Worm (Caenorhabditis elegans) whole organism, L4 larva: ENCODE measurements around the gene pals-31.

Experiments
- Y75B8A.6 ChIP-seq: fragments of 200-800 bp; sonication (Bioruptor generic); IDR thresholded peaks from 2 replicates; pipeline ENCODE4 v1.3.6; 2022; ENCODE audit warnings: missing genetic modification reagents, missing genetic modification characterization, missing compliant biosample characterization
- daf-12 ChIP-seq: fragments of 150-350 bp; optimal IDR thresholded peaks from 2 replicates; lab custom pipeline; 2014; ENCODE audit warnings: missing biosample characterization, missing genetic modification reagents, missing genetic modification characterization
- mep-1 ChIP-seq: fragments of 150-350 bp; sonication (generic microtip); optimal IDR thresholded peaks from 3 replicates; lab custom pipeline; 2014; ENCODE audit warnings: missing biosample characterization, missing genetic modification characterization
- nhr-11 ChIP-seq: fragments of 150-350 bp; optimal IDR thresholded peaks from 2 replicates; lab custom pipeline; 2014; ENCODE audit warnings: missing biosample characterization, missing genetic modification characterization
- unc-62 ChIP-seq, 3 experiments: fragments of 150-350 bp in 1 of 3; sonication (generic microtip); optimal IDR thresholded peaks in 2 of 3; peaks in 1 of 3; 1 replicate in 1 of 3; 2 replicates in 2 of 3; lab custom pipeline; 2014 to 2017; ENCODE audit warnings: missing biosample characterization in 3 of 3, missing genetic modification characterization in 3 of 3, missing genetic modification reagents in 3 of 3, missing genotype in 1 of 3
- zag-1 ChIP-seq: fragments of 150-350 bp; optimal IDR thresholded peaks from 2 replicates; lab custom pipeline; 2014; ENCODE audit warnings: missing biosample characterization, missing genetic modification characterization
- zip-2 ChIP-seq: fragments of 150-350 bp; optimal IDR thresholded peaks from 2 replicates; lab custom pipeline; 2014; ENCODE audit warnings: missing biosample characterization, missing genetic modification characterization

DNA sequence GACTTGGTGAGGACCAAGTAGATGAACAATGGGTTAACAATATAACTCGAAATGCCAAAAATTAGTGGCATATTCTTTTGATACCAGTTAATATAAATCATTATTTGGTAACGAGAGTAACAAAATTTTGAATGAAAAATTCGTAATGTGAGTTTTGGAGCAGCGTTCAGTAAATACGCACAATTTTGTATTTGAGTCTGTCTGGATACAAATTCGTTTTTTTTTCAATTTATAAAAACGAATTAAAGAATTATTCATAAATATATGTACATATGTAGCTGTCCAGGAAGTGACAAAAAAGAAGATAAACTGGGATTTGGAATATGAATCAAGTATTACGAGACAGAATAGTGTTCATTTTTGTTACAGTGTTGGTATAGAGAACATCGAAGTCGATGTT, 16.6 kb downstream of the pals-31 start, which contains the start of gene srj-5:
- TF ChIP-seq unc-62 (GFP tag; optimal IDR thresholded peaks at IDR 0.05 in 1 of 2; lab: Kevin White, UChicago) (no peak), unc-62 (tag; optimal IDR thresholded peaks at IDR 0.05; lab: Kevin White, UChicago) (no peak), nhr-11 (no peak), daf-12 (tag; lab: Kevin White, UChicago) (no peak), mep-1 (tag; lab: Kevin White, UChicago) (no peak), zag-1 (tag; lab: Kevin White, UChicago) (no peak), zip-2 (no peak), Y75B8A.6 (GFP tag; lab: Robert Waterston, UW) (no peak)
